Fruit fly (Drosophila melanogaster): ENCODE data around the gene CG12099.
A peak's percentile ranks its signal among the peaks of the same experiment; 100 is the strongest.

The CG12099 gene

DNA sequence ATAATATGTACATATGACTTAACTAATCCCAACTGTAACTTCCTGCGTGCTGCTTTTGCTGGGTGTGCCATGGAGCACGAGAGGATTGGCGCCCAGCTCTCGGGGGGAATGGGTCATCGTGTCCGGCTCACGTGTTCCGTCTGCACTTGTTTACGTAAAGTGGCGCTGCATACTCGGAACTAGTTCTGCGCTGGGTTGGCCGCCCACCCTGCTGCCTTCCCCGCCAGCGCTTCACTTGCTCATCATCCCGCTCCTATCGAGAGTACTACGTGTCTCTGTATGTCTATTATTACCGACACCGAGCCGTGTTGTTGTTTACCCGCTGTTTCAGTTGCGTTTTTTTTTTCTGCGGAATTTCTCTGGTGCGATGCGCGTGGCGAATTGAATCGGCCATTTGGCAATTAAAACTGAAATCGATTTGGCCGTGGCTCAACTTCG is 8.6 kb downstream of the CG12099 start (continued):
- TF ChIP-seq CG4820 (GFP tag; optimal IDR thresholded peaks at IDR 0.05) (no peak), CG4404 (GFP tag; IDR thresholded peaks at IDR 0.05) (no peak), CHES-1-like (GFP tag; optimal IDR thresholded peaks at IDR 0.05) (no peak), CG17328 (GFP tag; IDR thresholded peaks at IDR 0.05) (no peak), CG17912 (GFP tag; optimal IDR thresholded peaks at IDR 0.05) (no peak), fd64A (GFP tag; optimal IDR thresholded peaks at IDR 0.05) (no peak), hbn (GFP tag; IDR thresholded peaks at IDR 0.05; ENCODE audit: partially characterized antibody) (no peak), Sin3A (optimal IDR thresholded peaks at IDR 0.05) (no peak), CG1233 (GFP tag; optimal IDR thresholded peaks at IDR 0.05) (no peak), shn (GFP tag; optimal IDR thresholded peaks at IDR 0.05) (no peak), CG11093 (GFP tag; IDR thresholded peaks at IDR 0.05) (no peak), so (GFP tag; IDR thresholded peaks at IDR 0.05) (peak; percentile 49; the same call in 1 of the 3 replicates), Scr (GFP tag; IDR thresholded peaks at IDR 0.05; ENCODE audit: partially characterized antibody) (no peak), ham (GFP tag; IDR thresholded peaks at IDR 0.05) (no peak), jumu (GFP tag; optimal IDR thresholded peaks at IDR 0.05) (no peak), GATAe (GFP tag; conservative IDR thresholded peaks at IDR 0.05) (no peak), ato (GFP tag; IDR thresholded peaks at IDR 0.05; ENCODE audit: partially characterized antibody) (0 out of 2 replicates have a peak, but pooled peaks have one; percentile 32), chinmo (GFP tag; IDR thresholded peaks at IDR 0.05; ENCODE audit: partially characterized antibody) (peak; percentile 81; the same call in 1 of the 4 replicates), CG10321 (GFP tag; IDR thresholded peaks at IDR 0.05) (no peak), CG15601 (tag; optimal IDR thresholded peaks at IDR 0.05) (no peak), CG12155 (GFP tag; optimal IDR thresholded peaks at IDR 0.05) (no peak), Hr3 (GFP tag; optimal IDR thresholded peaks at IDR 0.05) (no peak), Nf-YC (tag; optimal IDR thresholded peaks at IDR 0.05) (no peak), CG18764 (GFP tag; optimal IDR thresholded peaks at IDR 0.05) (no peak), Antp (GFP tag; optimal IDR thresholded peaks at IDR 0.05) (no peak), lilli (GFP tag; optimal IDR thresholded peaks at IDR 0.05) (no peak), HmgZ (tag; optimal IDR thresholded peaks at IDR 0.05) (no peak), CG2199 (GFP tag; IDR thresholded peaks at IDR 0.05) (0 out of 3 replicates have a peak, but pooled peaks have one; percentile 27), Ssrp (tag; optimal IDR thresholded peaks at IDR 0.05) (no peak), trh (GFP tag; optimal IDR thresholded peaks at IDR 0.05) (no peak), Trl (optimal IDR thresholded peaks at IDR 0.05) (no peak), Trl (GFP tag; optimal IDR thresholded peaks at IDR 0.05) (no peak), CG11247 (GFP tag; IDR thresholded peaks at IDR 0.05) (no peak), CG7928 (GFP tag; optimal IDR thresholded peaks at IDR 0.05) (no peak), CG1024 (GFP tag; IDR thresholded peaks at IDR 0.05) (no peak), nerfin-1 (tag; optimal IDR thresholded peaks at IDR 0.05) (no peak), cwo (GFP tag; optimal IDR thresholded peaks at IDR 0.05) (peak; percentile 64), CG3847 (GFP tag; IDR thresholded peaks at IDR 0.05) (no peak), CG43689 (GFP tag; IDR thresholded peaks at IDR 0.05) (no peak), CG7271 (tag; optimal IDR thresholded peaks at IDR 0.05) (no peak), pfk (GFP tag; optimal IDR thresholded peaks at IDR 0.05) (no peak), CG8089 (GFP tag; optimal IDR thresholded peaks at IDR 0.05) (no peak), row (GFP tag; IDR thresholded peaks at IDR 0.05) (no peak), btn (GFP tag; optimal IDR thresholded peaks at IDR 0.05) (no peak), CG11723 (GFP tag; optimal IDR thresholded peaks at IDR 0.05) (no peak), pnt (GFP tag; optimal IDR thresholded peaks at IDR 0.05) (no peak), tup (GFP tag; optimal IDR thresholded peaks at IDR 0.05) (no peak), NfI (GFP tag; optimal IDR thresholded peaks at IDR 0.05) (no peak), pros (GFP tag; optimal IDR thresholded peaks at IDR 0.05) (no peak), CG12299 (tag; optimal IDR thresholded peaks at IDR 0.05) (no peak), gce (GFP tag; IDR thresholded peaks at IDR 0.05) (no peak), CG12769 (tag; optimal IDR thresholded peaks at IDR 0.05) (peak; percentile 16)
